Fruit fly (Drosophila melanogaster) whole organism, embryonic: Measurements from ENCODE around the gene blot.

Experiments
- CG1024 ChIP-seq: fragments of 200-800 bp; sonication (Bioruptor generic); IDR thresholded peaks from 2 replicates; pipeline ENCODE4 v1.3.6; 2022; ENCODE audit warnings: missing biosample characterization, missing genetic modification characterization
- sr ChIP-seq: fragments of 200-800 bp; sonication (Bioruptor generic); IDR thresholded peaks from 3 replicates; pipeline ENCODE4 v1.3.6; 2022; ENCODE audit warnings: missing biosample characterization, missing genetic modification characterization

DNA sequence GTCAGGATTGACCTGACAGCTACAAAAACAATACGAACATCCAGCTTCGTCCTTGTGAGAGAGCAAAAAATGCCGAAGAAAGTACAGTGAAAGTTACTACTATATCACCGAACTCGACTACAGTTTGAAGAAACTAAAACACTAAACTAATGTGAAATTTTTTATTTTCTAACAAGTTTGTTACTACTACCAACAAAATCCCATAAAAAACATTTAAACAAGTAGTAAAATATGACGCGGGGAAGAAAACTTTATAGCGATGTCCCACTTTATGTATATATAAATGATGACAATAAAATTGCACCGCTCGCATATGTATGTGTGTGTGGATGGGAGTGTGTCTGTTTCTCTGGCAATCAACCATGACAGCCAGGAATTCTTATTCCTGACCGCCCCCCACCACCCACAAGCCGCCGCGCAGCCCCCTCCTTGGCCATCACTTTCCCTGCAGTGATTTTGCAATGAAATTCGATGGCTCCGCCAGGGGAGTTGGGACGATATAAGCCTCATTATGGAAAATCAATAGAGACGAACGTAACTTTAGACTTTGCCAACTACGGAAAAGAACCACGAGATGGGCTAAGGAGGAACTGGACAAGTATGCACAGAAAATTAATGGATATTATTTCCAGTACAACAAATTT lies 40.2 kb upstream of the blot start:
- TF ChIP-seq sr (GFP tag; lab: Robert Waterston, UW): no peak
- TF ChIP-seq CG1024 (GFP tag; lab: Robert Waterston, UW): no peak
